Worm (Caenorhabditis elegans) whole organism, mixed stage, embryonic: Measurements from ENCODE around the gene lin-8.

Experiments
- M03D4.4 ChIP-seq: sonication (generic microtip); optimal IDR thresholded peaks from 2 replicates; lab custom pipeline; 2017; ENCODE audit warnings: mild to moderate bottlenecking, missing genetic modification characterization, missing compliant biosample characterization
- blmp-1 ChIP-seq: fragments of 150-350 bp; optimal IDR thresholded peaks from 2 replicates; lab custom pipeline; 2014; ENCODE audit warnings: missing biosample characterization, missing genetic modification characterization
- ceh-39 ChIP-seq: fragments of 150-350 bp; optimal IDR thresholded peaks from 2 replicates; lab custom pipeline; 2014; ENCODE audit warnings: missing biosample characterization, missing genetic modification characterization
- ceh-43 ChIP-seq: fragments of 200-800 bp; sonication (Bioruptor generic); optimal IDR thresholded peaks from 2 replicates; lab custom pipeline; 2018; ENCODE audit warnings: mild to moderate bottlenecking, missing genetic modification characterization, moderate library complexity, missing compliant biosample characterization
- ceh-83 ChIP-seq: fragments of 200-800 bp; sonication (Bioruptor generic); optimal IDR thresholded peaks from 2 replicates; lab custom pipeline; 2018; ENCODE audit warnings: mild to moderate bottlenecking, missing genetic modification characterization, missing compliant biosample characterization
- ces-1 ChIP-seq: fragments of 150-350 bp; optimal IDR thresholded peaks from 2 replicates; lab custom pipeline; 2014; ENCODE audit warnings: missing biosample characterization, missing genetic modification reagents, missing genetic modification characterization
- elt-1 ChIP-seq: sonication (generic microtip); optimal IDR thresholded peaks from 2 replicates; lab custom pipeline; 2017; ENCODE audit warnings: missing genetic modification characterization, mild to moderate bottlenecking, missing compliant biosample characterization, antibody characterized with exemption, moderate library complexity, borderline replicate concordance; ENCODE audit not compliant: insufficient read depth
- elt-3 ChIP-seq: fragments of 150-350 bp; optimal IDR thresholded peaks from 2 replicates; lab custom pipeline; 2014; ENCODE audit warnings: missing biosample characterization, missing genetic modification characterization
- flh-1 ChIP-seq: fragments of 200-800 bp; sonication (Bioruptor generic); optimal IDR thresholded peaks from 2 replicates; lab custom pipeline; 2018; ENCODE audit warnings: mild to moderate bottlenecking, missing genetic modification characterization, moderate library complexity, missing compliant biosample characterization
- ham-2 ChIP-seq: fragments of 200-800 bp; sonication (Bioruptor generic); optimal IDR thresholded peaks from 2 replicates; lab custom pipeline; 2018; ENCODE audit warnings: mild to moderate bottlenecking, missing genetic modification characterization, missing compliant biosample characterization
- lin-13 ChIP-seq: fragments of 150-350 bp; optimal IDR thresholded peaks from 2 replicates; lab custom pipeline; 2014; ENCODE audit warnings: missing biosample characterization, missing genetic modification characterization
- lin-32 ChIP-seq: fragments of 200-800 bp; sonication (Bioruptor generic); optimal IDR thresholded peaks from 2 replicates; lab custom pipeline; 2018; ENCODE audit warnings: mild to moderate bottlenecking, missing genetic modification characterization, missing compliant biosample characterization
- lsy-2 ChIP-seq: fragments of 150-350 bp; optimal IDR thresholded peaks from 2 replicates; lab custom pipeline; 2014; ENCODE audit warnings: missing biosample characterization, missing genetic modification characterization
- mep-1 ChIP-seq: fragments of 150-350 bp; optimal IDR thresholded peaks from 2 replicates; lab custom pipeline; 2017; ENCODE audit warnings: missing biosample characterization, missing genetic modification reagents, missing genetic modification characterization, inconsistent platforms
- mls-2 ChIP-seq: sonication (generic microtip); optimal IDR thresholded peaks from 2 replicates; lab custom pipeline; 2016; ENCODE audit warnings: mild to moderate bottlenecking, missing genetic modification characterization, moderate library complexity, missing compliant biosample characterization
- nhr-12 ChIP-seq: fragments of 150-350 bp; optimal IDR thresholded peaks from 2 replicates; lab custom pipeline; 2014; ENCODE audit warnings: missing biosample characterization, missing genetic modification characterization
- nhr-2 ChIP-seq: fragments of 150-350 bp; optimal IDR thresholded peaks from 2 replicates; lab custom pipeline; 2014; ENCODE audit warnings: missing biosample characterization, missing genetic modification characterization
- nhr-237 ChIP-seq: fragments of 150-350 bp; optimal IDR thresholded peaks from 2 replicates; lab custom pipeline; 2014; ENCODE audit warnings: missing biosample characterization, missing genetic modification characterization
- nhr-76 ChIP-seq: sonication (generic microtip); optimal IDR thresholded peaks from 2 replicates; lab custom pipeline; 2017; ENCODE audit warnings: missing biosample characterization, missing genetic modification characterization
- pha-4 ChIP-seq: fragments of 150-350 bp; optimal IDR thresholded peaks from 2 replicates; lab custom pipeline; 2018; ENCODE audit warnings: missing biosample characterization, missing genetic modification reagents, missing genetic modification characterization
- sem-2 ChIP-seq: fragments of 200-800 bp; sonication (Bioruptor generic); optimal IDR thresholded peaks from 2 replicates; lab custom pipeline; 2018; ENCODE audit warnings: mild to moderate bottlenecking, missing genetic modification characterization, missing compliant biosample characterization
- snpc-4 ChIP-seq: fragments of 150-350 bp; optimal IDR thresholded peaks from 2 replicates; lab custom pipeline; 2014; ENCODE audit warnings: missing biosample characterization, missing genetic modification characterization
- sptf-1 ChIP-seq: sonication (generic microtip); optimal IDR thresholded peaks from 2 replicates; lab custom pipeline; 2017; ENCODE audit warnings: mild to moderate bottlenecking, missing genetic modification characterization, moderate library complexity, missing compliant biosample characterization
- tbx-8 ChIP-seq: fragments of 200-800 bp; sonication (Bioruptor generic); optimal IDR thresholded peaks from 2 replicates; lab custom pipeline; 2018; ENCODE audit warnings: mild to moderate bottlenecking, missing genetic modification characterization, moderate library complexity, missing compliant biosample characterization
- unc-120 ChIP-seq: sonication (generic microtip); optimal IDR thresholded peaks from 2 replicates; lab custom pipeline; 2017; ENCODE audit warnings: missing genetic modification characterization, missing compliant biosample characterization; ENCODE audit not compliant: poor library complexity, severe bottlenecking
- unc-62 ChIP-seq: fragments of 150-350 bp; optimal IDR thresholded peaks from 2 replicates; lab custom pipeline; 2014; ENCODE audit warnings: missing biosample characterization, missing genetic modification reagents, missing genetic modification characterization
- zip-8 ChIP-seq: fragments of 150-350 bp; optimal IDR thresholded peaks from 2 replicates; lab custom pipeline; 2014; ENCODE audit warnings: missing biosample characterization, missing genetic modification characterization
- ztf-11 ChIP-seq: fragments of 150-350 bp; optimal IDR thresholded peaks from 2 replicates; lab custom pipeline; 2014; ENCODE audit warnings: missing biosample characterization, missing genetic modification characterization

The lin-8 gene

DNA sequence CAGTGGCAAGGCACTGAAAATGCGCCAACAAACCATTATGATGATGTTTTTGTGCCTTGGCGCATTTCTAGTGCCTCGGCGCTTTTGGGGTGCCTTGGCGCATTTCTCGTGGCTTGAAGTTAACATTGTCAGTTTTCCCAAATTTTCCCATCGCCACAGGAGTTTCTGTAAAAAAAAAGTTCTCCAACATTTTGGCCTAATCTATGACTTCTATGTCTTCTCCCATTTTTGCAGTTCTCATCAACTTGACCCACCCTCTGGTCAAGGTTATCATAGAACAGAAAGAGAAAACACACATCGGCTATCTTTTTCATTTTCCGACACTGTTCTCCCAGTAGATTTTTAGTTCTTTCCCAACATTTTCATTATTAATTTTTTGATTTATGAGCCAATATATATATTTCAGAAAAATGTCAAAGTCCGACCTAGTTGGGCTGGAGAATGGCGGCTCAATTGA is 18.1 kb upstream of the lin-8 start, which contains the start of the genes B0454.26 and B0454.5:
B0454.26 (minus strand) TSS at position 101 of the 457 bp plus-strand sequence.
B0454.5 (plus strand) TSS at position 407 of the 457 bp plus-strand sequence.
- TF ChIP-seq nhr-12 (tag; lab: Kevin White, UChicago), result no peak
- no peak for TF ChIP-seq tbx-8 (GFP tag; lab: Kevin White, UChicago)
- TF ChIP-seq lin-13 (tag; lab: Kevin White, UChicago), result no peak
- TF ChIP-seq flh-1 (GFP tag; lab: Kevin White, UChicago), result no peak
- no peak for TF ChIP-seq ceh-43
- no peak for TF ChIP-seq sem-2 (GFP tag; lab: Kevin White, UChicago)
- no peak for TF ChIP-seq snpc-4 (tag; lab: Kevin White, UChicago)
- TF ChIP-seq lin-32 (GFP tag; lab: Kevin White, UChicago), result no peak
- no peak for TF ChIP-seq mep-1 (tag; lab: Kevin White, UChicago)
- no peak for TF ChIP-seq nhr-237 (tag; lab: Kevin White, UChicago)
- no peak for TF ChIP-seq zip-8 (tag; lab: Kevin White, UChicago)
- TF ChIP-seq nhr-2 (tag; lab: Kevin White, UChicago), result no peak
- TF ChIP-seq unc-120 (tag; lab: Kevin White, UChicago), result no peak
- TF ChIP-seq ces-1 (GFP tag; lab: Kevin White, UChicago), result no peak
- no peak for TF ChIP-seq elt-1 (tag; lab: Kevin White, UChicago)
- TF ChIP-seq sptf-1 (tag; lab: Kevin White, UChicago), result no peak
- TF ChIP-seq unc-62 (GFP tag; lab: Kevin White, UChicago), result no peak

DNA sequence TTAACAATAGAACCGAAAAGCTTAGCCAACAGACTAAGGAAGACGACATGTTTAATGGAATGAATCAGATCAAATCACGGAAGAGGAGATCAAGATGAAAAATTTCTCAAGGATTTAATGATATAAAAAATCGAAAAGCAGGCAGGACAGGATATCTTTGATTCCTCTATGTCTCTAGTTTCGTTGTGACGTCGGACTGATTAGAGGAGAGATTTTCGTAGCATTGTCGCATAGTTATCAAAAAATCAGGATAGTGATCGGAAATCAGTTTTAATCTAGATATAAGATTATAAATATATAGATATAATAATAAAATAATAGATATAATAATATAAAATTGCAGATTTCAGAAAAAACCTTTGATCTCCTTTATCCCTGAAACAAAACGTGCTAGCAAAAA is 13.3 kb upstream of the lin-8 start, which contains the start of gene B0454.8:
B0454.8 (minus strand) TSS at position 101 of the 400 bp plus-strand sequence.
- TF ChIP-seq ceh-39 (tag; lab: Kevin White, UChicago), result no peak
- TF ChIP-seq ham-2 (GFP tag; lab: Kevin White, UChicago), result no peak
- no peak for TF ChIP-seq nhr-237 (tag; lab: Kevin White, UChicago)
- TF ChIP-seq zip-8 (tag; lab: Kevin White, UChicago), result no peak
- no peak for TF ChIP-seq mls-2 (tag; lab: Kevin White, UChicago)
- no peak for TF ChIP-seq M03D4.4 (tag; lab: Kevin White, UChicago)
- no peak for TF ChIP-seq ztf-11 (tag; lab: Kevin White, UChicago)
- no peak for TF ChIP-seq blmp-1
- no peak for TF ChIP-seq unc-120 (tag; lab: Kevin White, UChicago)
- TF ChIP-seq ces-1 (GFP tag; lab: Kevin White, UChicago), result no peak
- TF ChIP-seq sem-2 (GFP tag; lab: Kevin White, UChicago), result no peak
- TF ChIP-seq nhr-76 (tag; lab: Kevin White, UChicago), result no peak

DNA sequence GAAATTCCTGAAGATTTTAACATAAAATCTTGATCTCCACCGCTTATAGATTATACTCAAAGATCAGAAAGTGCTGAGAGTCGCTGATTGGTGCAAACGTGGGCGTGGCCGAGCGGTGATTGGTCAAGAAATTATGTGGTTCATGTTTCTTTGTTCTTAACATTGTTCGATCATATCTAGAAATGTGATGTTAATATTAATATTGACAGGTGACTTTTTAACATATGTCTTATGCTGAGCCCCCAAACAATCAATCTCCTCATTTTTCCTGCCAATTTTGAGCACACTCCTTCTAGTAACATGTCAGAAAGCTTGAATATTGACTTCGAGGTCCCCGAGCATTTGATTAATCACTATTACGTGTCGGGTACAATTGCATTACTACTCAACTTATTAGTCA is 12.6 kb upstream of the lin-8 start, which contains the start of gene sri-29:
sri-29 (plus strand) TSS at position 301 of the 400 bp plus-strand sequence.
- TF ChIP-seq flh-1 (GFP tag; lab: Kevin White, UChicago) (no peak), pha-4 (tag; lab: Kevin White, UChicago) (no peak), ceh-83 (GFP tag; lab: Kevin White, UChicago) (no peak), sem-2 (GFP tag; lab: Kevin White, UChicago) (no peak), elt-3 (tag; lab: Kevin White, UChicago) (no peak), nhr-12 (tag; lab: Kevin White, UChicago) (no peak), nhr-237 (tag; lab: Kevin White, UChicago) (no peak), lsy-2 (tag; lab: Kevin White, UChicago) (no peak), sptf-1 (tag; lab: Kevin White, UChicago) (no peak)

DNA sequence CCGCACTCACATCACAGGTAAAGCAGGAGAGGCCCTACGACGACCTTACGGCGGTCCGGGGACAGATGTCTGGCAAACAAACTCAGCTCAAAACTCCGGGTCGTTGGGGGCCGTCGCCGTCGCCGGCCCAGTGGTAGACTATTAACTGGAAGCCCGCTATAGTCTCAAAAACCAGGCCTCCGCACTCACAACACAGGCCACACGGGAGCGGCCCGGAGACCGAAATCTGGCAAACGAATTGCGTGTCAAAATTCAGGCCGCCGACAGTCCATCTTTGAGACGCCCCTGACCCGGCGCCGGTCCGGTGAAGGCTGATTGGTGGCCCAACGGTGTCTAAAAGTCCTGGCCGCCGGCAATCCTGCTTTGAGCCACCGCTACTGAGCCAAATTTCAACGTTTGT is 11.2 kb upstream of the lin-8 start:
- TF ChIP-seq sptf-1 (tag; lab: Kevin White, UChicago), result no peak
- TF ChIP-seq ceh-83 (GFP tag; lab: Kevin White, UChicago), result no peak
- no peak for TF ChIP-seq elt-3 (tag; lab: Kevin White, UChicago)
- TF ChIP-seq mep-1 (tag; lab: Kevin White, UChicago), result no peak
- TF ChIP-seq flh-1 (GFP tag; lab: Kevin White, UChicago), result no peak
- no peak for TF ChIP-seq lsy-2 (tag; lab: Kevin White, UChicago)
- no peak for TF ChIP-seq nhr-237 (tag; lab: Kevin White, UChicago)
- TF ChIP-seq unc-120 (tag; lab: Kevin White, UChicago), result no peak
- TF ChIP-seq ham-2 (GFP tag; lab: Kevin White, UChicago), result no peak
- TF ChIP-seq snpc-4 (tag; lab: Kevin White, UChicago), result no peak
- TF ChIP-seq ceh-39 (tag; lab: Kevin White, UChicago), result no peak
- no peak for TF ChIP-seq nhr-12 (tag; lab: Kevin White, UChicago)
- TF ChIP-seq ceh-43, result no peak
